Worm (Caenorhabditis elegans) whole organism, early embryonic: ENCODE measurements around the gene hacl-1.

Experiments used
- B0310.2 ChIP-seq: sonication (generic microtip); optimal IDR thresholded peaks from 2 replicates; lab custom pipeline; 2016; ENCODE audit warnings: mild to moderate bottlenecking, missing genetic modification characterization, missing compliant biosample characterization
- ama-1 ChIP-seq: fragments of 150-350 bp; optimal IDR thresholded peaks from 2 replicates; lab custom pipeline; 2014
- ceh-13 ChIP-seq: fragments of 200-800 bp; sonication (Bioruptor generic); optimal IDR thresholded peaks from 2 replicates; lab custom pipeline; 2018; ENCODE audit warnings: mild to moderate bottlenecking, missing genetic modification characterization, missing compliant biosample characterization
- ceh-36 ChIP-seq: sonication (generic microtip); optimal IDR thresholded peaks from 2 replicates; lab custom pipeline; 2016; ENCODE audit warnings: missing genetic modification characterization, inconsistent platforms, missing compliant biosample characterization
- ets-7 ChIP-seq: sonication (generic microtip); optimal IDR thresholded peaks from 2 replicates; lab custom pipeline; 2016; ENCODE audit warnings: missing genotype, missing genetic modification characterization, missing compliant biosample characterization
- flt-1 ChIP-seq: fragments of 200-800 bp; sonication (Bioruptor generic); IDR thresholded peaks from 2 replicates; pipeline ENCODE4 v1.3.6; 2022; ENCODE audit warnings: missing genetic modification characterization, missing compliant biosample characterization
- hmbx-1 ChIP-seq: sonication (generic microtip); optimal IDR thresholded peaks from 2 replicates; lab custom pipeline; 2016; ENCODE audit warnings: mild to moderate bottlenecking, missing genetic modification characterization, missing compliant biosample characterization
- hnd-1 ChIP-seq: sonication (generic microtip); optimal IDR thresholded peaks from 2 replicates; lab custom pipeline; 2016; ENCODE audit warnings: missing genetic modification characterization, missing compliant biosample characterization
- scrt-1 ChIP-seq: fragments of 200-800 bp; sonication (Bioruptor generic); IDR thresholded peaks from 2 replicates; pipeline ENCODE4 v1.3.6; 2022; ENCODE audit warnings: missing genetic modification characterization, missing compliant biosample characterization
- sea-1 ChIP-seq: fragments of 200-800 bp; sonication (Bioruptor generic); conservative IDR thresholded peaks from 2 replicates; pipeline ENCODE4 v1.3.6; 2022; ENCODE audit warnings: missing genetic modification characterization, missing compliant biosample characterization
- tbx-37 ChIP-seq: fragments of 200-800 bp; sonication (Bioruptor generic); conservative IDR thresholded peaks from 2 replicates; pipeline ENCODE4 v1.3.6; 2022; ENCODE audit warnings: missing genetic modification reagents, missing genetic modification characterization, missing compliant biosample characterization
- tra-4 ChIP-seq: sonication (generic microtip); optimal IDR thresholded peaks from 2 replicates; lab custom pipeline; 2017; ENCODE audit warnings: missing genetic modification characterization, missing compliant biosample characterization

- TF ChIP-seq ceh-13 (GFP tag; lab: Kevin White, UChicago) (no peak), tbx-37 (GFP tag; lab: Robert Waterston, UW) (no peak), sea-1 (GFP tag; lab: Robert Waterston, UW) (no peak), ama-1 (lab: Kevin White, UChicago) (no peak), hnd-1 (tag; lab: Kevin White, UChicago) (no peak), hmbx-1 (tag; lab: Kevin White, UChicago) (no peak), scrt-1 (GFP tag; lab: Robert Waterston, UW) (no peak), ceh-36 (no peak), ets-7 (tag; lab: Kevin White, UChicago) (no peak), flt-1 (GFP tag; lab: Robert Waterston, UW) (no peak), tra-4 (tag; lab: Kevin White, UChicago) (no peak), B0310.2 (tag; lab: Kevin White, UChicago) (no peak)
Measured at ce11 chrII:11518184-11518583, 25.4 kb upstream of the hacl-1 start, which contains the start of gene B0334.10.
